Worm (Caenorhabditis elegans) whole organism, L4/young adult: ENCODE measurements around the gene B0218.7.

ENCODE experiments used
- W03F9.2 ChIP-seq: fragments of 150-350 bp; optimal IDR thresholded peaks from 2 replicates; lab custom pipeline; 2014; ENCODE audit warnings: missing biosample characterization, missing genetic modification characterization
- dao-5 ChIP-seq: sonication (generic microtip); optimal IDR thresholded peaks from 2 replicates; lab custom pipeline; 2016; ENCODE audit warnings: missing genotype, missing genetic modification characterization, moderate library complexity, missing compliant biosample characterization
- him-1 ChIP-seq: sonication (generic microtip); optimal IDR thresholded peaks from 2 replicates; lab custom pipeline; 2016; ENCODE audit warnings: missing genotype, missing genetic modification reagents, missing genetic modification characterization, missing compliant biosample characterization

- TF ChIP-seq W03F9.2 = no peak
- TF ChIP-seq him-1 (tag; lab: Kevin White, UChicago) = no peak
- no peak for TF ChIP-seq dao-5 (tag; lab: Kevin White, UChicago)
Measured at ce11 chrIV:8144341-8144740, 21.5 kb downstream of the B0218.7 start.
